Worm (Caenorhabditis elegans): ENCODE measurements around the gene abts-4.

The abts-4 gene

DNA sequence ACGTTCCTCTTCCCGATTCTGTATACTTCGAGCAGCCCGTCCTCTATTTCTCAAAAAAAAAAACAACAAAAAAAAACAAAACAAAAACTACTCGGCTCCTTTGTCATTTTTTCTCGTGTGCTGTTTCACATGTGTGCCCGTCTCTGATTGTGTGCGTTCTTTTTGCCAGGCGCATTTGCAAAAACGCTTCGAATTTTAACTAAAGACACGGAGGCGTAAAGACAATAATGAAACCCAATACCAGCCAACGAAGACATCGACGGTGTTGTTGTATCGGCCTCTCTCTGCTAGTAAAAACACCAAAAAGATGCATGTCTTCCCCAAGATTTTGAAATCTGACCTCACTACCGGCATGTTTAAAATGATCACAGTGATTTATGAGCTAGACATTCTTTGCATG lies 14.7 kb downstream of the abts-4 start:
- TF ChIP-seq fkh-10 (GFP tag; optimal IDR thresholded peaks at IDR 0.05) (no peak), sptf-1 (tag; optimal IDR thresholded peaks at IDR 0.05) (no peak), lin-15B (tag; optimal IDR thresholded peaks at IDR 0.05) (no peak), nhr-85 (tag) (peak; percentile 68), nhr-71 (tag; optimal IDR thresholded peaks at IDR 0.05) (peak; percentile 29), unc-98 (GFP tag; IDR thresholded peaks at IDR 0.05) (no peak), lin-14 (GFP tag; optimal IDR thresholded peaks at IDR 0.05) (peak; percentile 28), lin-13 (GFP tag; optimal IDR thresholded peaks at IDR 0.05) (no peak), blmp-1 (tag; optimal IDR thresholded peaks at IDR 0.05) (peak; percentile 2)

ce11 chrX:6745515-6745914 lies 16.0 kb downstream of the abts-4 start:
- TF ChIP-seq nhr-90 (tag; optimal IDR thresholded peaks at IDR 0.05; ENCODE audit: poor library complexity) = no peak
- no peak for TF ChIP-seq ceh-88 (GFP tag; IDR thresholded peaks at IDR 0.05)
- TF ChIP-seq snu-23 (GFP tag; optimal IDR thresholded peaks at IDR 0.05) = peak; percentile 38
- TF ChIP-seq nhr-77 (tag; optimal IDR thresholded peaks at IDR 0.05) = no peak
- peak; percentile 21 for TF ChIP-seq mep-1 (tag; optimal IDR thresholded peaks at IDR 0.05)
- TF ChIP-seq rnt-1 (tag; optimal IDR thresholded peaks at IDR 0.05) = peak; percentile 69
- TF ChIP-seq skn-1 (tag; optimal IDR thresholded peaks at IDR 0.05) = no peak
- peak in 1 of 2 experiments; percentile 33 for TF ChIP-seq egl-27 (tag; optimal IDR thresholded peaks at IDR 0.05)
- peak; percentile 60 for TF ChIP-seq nhr-19 (GFP tag; conservative IDR thresholded peaks at IDR 0.05)
- peak; percentile 69 for TF ChIP-seq nhr-71 (tag; optimal IDR thresholded peaks at IDR 0.05)
- no peak for TF ChIP-seq swsn-7 (tag; optimal IDR thresholded peaks at IDR 0.05)
- TF ChIP-seq lin-15B (tag; optimal IDR thresholded peaks at IDR 0.05) = no peak
- TF ChIP-seq dsc-1 (tag; optimal IDR thresholded peaks at IDR 0.05) = peak; percentile 75
- TF ChIP-seq lin-14 (GFP tag; optimal IDR thresholded peaks at IDR 0.05) = peak; percentile 68
- peak; percentile 36 for TF ChIP-seq unc-130 (tag; optimal IDR thresholded peaks at IDR 0.05)
- TF ChIP-seq mef-2 (tag; optimal IDR thresholded peaks at IDR 0.05) = no peak
- no peak for TF ChIP-seq aly-2 (tag; optimal IDR thresholded peaks at IDR 0.05)
- TF ChIP-seq ceh-82 (tag; optimal IDR thresholded peaks at IDR 0.05) = peak in 1 of 3 experiments; percentile 3
- no peak for TF ChIP-seq ets-5 (GFP tag; IDR thresholded peaks at IDR 0.05)
- peak; percentile 46 for TF ChIP-seq nhr-20 (tag; optimal IDR thresholded peaks at IDR 0.05)
- no peak for TF ChIP-seq nhr-237 (tag; optimal IDR thresholded peaks at IDR 0.05)
- TF ChIP-seq elt-3 (tag; optimal IDR thresholded peaks at IDR 0.05) = peak in 1 of 6 experiments; percentile 7
- peak; percentile 32 for TF ChIP-seq blmp-1 (tag; optimal IDR thresholded peaks at IDR 0.05)
- no peak for TF ChIP-seq ces-1 (GFP tag; optimal IDR thresholded peaks at IDR 0.05)
- TF ChIP-seq Y116A8C.19 (tag; optimal IDR thresholded peaks at IDR 0.05; ENCODE audit: borderline replicate concordance) = no peak
- peak; percentile 15 for TF ChIP-seq ceh-63 (GFP tag; optimal IDR thresholded peaks at IDR 0.05)
- no peak for TF ChIP-seq nhr-85 (tag)

ce11 chrX:6744978-6745377 lies 16.6 kb downstream of the abts-4 start:
- TF ChIP-seq mdl-1 (tag; optimal IDR thresholded peaks at IDR 0.05) (peak in 1 of 2 experiments; percentile 73), snu-23 (GFP tag; optimal IDR thresholded peaks at IDR 0.05) (no peak), nhr-84 (tag; optimal IDR thresholded peaks at IDR 0.05) (no peak), nhr-19 (GFP tag; conservative IDR thresholded peaks at IDR 0.05) (no peak), lin-35 (GFP tag; optimal IDR thresholded peaks at IDR 0.05) (no peak), irx-1 (tag; optimal IDR thresholded peaks at IDR 0.05) (no peak), nhr-85 (tag) (no peak), mep-1 (tag; optimal IDR thresholded peaks at IDR 0.05) (peak; percentile 20), ceh-88 (GFP tag; IDR thresholded peaks at IDR 0.05) (no peak), dpl-1 (GFP tag; optimal IDR thresholded peaks at IDR 0.05) (no peak), ztf-11 (tag; optimal IDR thresholded peaks at IDR 0.05) (no peak), lsy-2 (tag; optimal IDR thresholded peaks at IDR 0.05) (no peak), hpl-2 (GFP tag; optimal IDR thresholded peaks at IDR 0.05) (no peak), nhr-77 (tag; optimal IDR thresholded peaks at IDR 0.05) (no peak), mab-9 (GFP tag; IDR thresholded peaks at IDR 0.05) (0 out of 2 replicates have a peak, but pooled peaks have one; percentile 41), swsn-7 (tag; optimal IDR thresholded peaks at IDR 0.05) (peak; percentile 19), egl-13 (tag; optimal IDR thresholded peaks at IDR 0.05) (peak; percentile 31), F16B12.6 (tag; optimal IDR thresholded peaks at IDR 0.05) (no peak), pax-3 (tag; optimal IDR thresholded peaks at IDR 0.05) (no peak), unc-30 (tag; optimal IDR thresholded peaks at IDR 0.05) (no peak), ceh-82 (tag; optimal IDR thresholded peaks at IDR 0.05) (peak in 1 of 3 experiments; percentile 27), nhr-12 (tag; optimal IDR thresholded peaks at IDR 0.05) (no peak), ceh-8 (GFP tag; optimal IDR thresholded peaks at IDR 0.05) (no peak), rnt-1 (tag; optimal IDR thresholded peaks at IDR 0.05) (peak; percentile 7), unc-62 (GFP tag; optimal IDR thresholded peaks at IDR 0.05) (no peak), unc-86 (tag; optimal IDR thresholded peaks at IDR 0.05) (peak; percentile 33), ces-1 (GFP tag; optimal IDR thresholded peaks at IDR 0.05) (no peak), fkh-10 (GFP tag; optimal IDR thresholded peaks at IDR 0.05) (peak; percentile 82), dsc-1 (tag; optimal IDR thresholded peaks at IDR 0.05) (no peak)
